Worm (Caenorhabditis elegans): Measurements from ENCODE around the gene dyf-4.
A peak's percentile ranks its signal among the peaks of the same experiment; 100 is the strongest.

dyf-4 gene

DNA sequence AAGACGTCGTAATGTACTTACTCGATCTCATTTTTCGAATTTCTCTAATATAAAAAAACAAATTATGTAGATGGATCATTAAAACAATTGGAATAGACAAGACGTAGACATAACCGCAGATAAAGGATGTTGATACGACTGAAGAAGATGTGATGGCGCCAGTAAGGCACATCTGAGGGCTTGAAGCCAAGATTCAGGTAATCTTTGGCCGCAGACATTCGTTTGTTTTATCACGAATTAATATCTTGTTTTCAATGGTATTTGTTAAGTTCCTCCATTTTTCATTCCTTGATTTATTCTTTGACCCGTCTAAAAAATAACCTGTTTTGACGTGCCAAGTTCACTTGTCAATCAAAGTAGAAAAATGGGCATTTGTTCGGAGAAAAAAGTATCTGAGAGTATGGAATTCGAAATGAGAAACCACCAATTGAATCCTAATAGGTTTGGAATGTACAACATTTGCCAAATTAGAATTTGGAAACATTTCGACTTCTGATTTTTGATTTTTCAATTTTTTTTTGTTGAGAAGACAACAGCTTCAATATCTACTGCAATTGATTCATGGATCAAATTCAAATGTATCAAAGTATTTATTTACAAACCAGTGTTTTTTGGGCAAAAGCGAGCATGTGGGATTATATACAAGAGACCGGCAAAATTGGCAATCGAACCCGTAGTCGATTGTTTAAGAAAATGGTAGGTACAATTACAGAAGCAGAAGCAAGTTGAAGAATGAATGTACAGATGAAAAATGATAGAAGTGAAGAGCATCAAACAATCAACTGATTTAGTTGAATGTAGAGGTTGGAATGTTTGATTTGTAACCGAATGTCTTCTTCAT, 26.3 kb upstream of the dyf-4 start (continued):
- TF ChIP-seq ces-1 (GFP tag; optimal IDR thresholded peaks at IDR 0.05) (no peak), mep-1 (tag; optimal IDR thresholded peaks at IDR 0.05) (peak; percentile 14), alr-1 (tag; optimal IDR thresholded peaks at IDR 0.05; ENCODE audit: borderline replicate concordance) (no peak), efl-1 (optimal IDR thresholded peaks at IDR 0.05) (no peak), efl-1 (GFP tag; optimal IDR thresholded peaks at IDR 0.05 in 1 of 2) (peak in 1 of 2 experiments; percentile 91), Y116A8C.19 (tag; optimal IDR thresholded peaks at IDR 0.05; ENCODE audit: borderline replicate concordance) (no peak), sptf-1 (tag; optimal IDR thresholded peaks at IDR 0.05) (no peak), lin-15B (tag; optimal IDR thresholded peaks at IDR 0.05) (no peak), hpl-2 (GFP tag; optimal IDR thresholded peaks at IDR 0.05) (no peak), fkh-10 (GFP tag; optimal IDR thresholded peaks at IDR 0.05) (no peak), aha-1 (tag; optimal IDR thresholded peaks at IDR 0.05) (no peak), lin-14 (GFP tag; optimal IDR thresholded peaks at IDR 0.05) (peak; percentile 37), nhr-19 (GFP tag; conservative IDR thresholded peaks at IDR 0.05) (peak; percentile 35), nhr-84 (tag; optimal IDR thresholded peaks at IDR 0.05) (no peak), tbx-2 (tag; optimal IDR thresholded peaks at IDR 0.05) (peak; percentile 28), unc-62 (GFP tag; optimal IDR thresholded peaks at IDR 0.05) (no peak), fos-1 (tag; optimal IDR thresholded peaks at IDR 0.05) (no peak), ztf-4 (tag; optimal IDR thresholded peaks at IDR 0.05) (peak; percentile 38), pag-3 (tag; optimal IDR thresholded peaks at IDR 0.05; ENCODE audit: borderline replicate concordance, insufficient read depth) (no peak), unc-130 (tag; optimal IDR thresholded peaks at IDR 0.05) (peak; percentile 85), isw-1 (GFP tag; IDR thresholded peaks at IDR 0.05) (no peak), nhr-76 (tag; optimal IDR thresholded peaks at IDR 0.05) (no peak), snpc-4 (tag; optimal IDR thresholded peaks at IDR 0.05) (no peak), zip-4 (GFP tag; optimal IDR thresholded peaks at IDR 0.05) (no peak), C04F5.9 (tag; optimal IDR thresholded peaks at IDR 0.05) (no peak), C34B4.2 (tag; optimal IDR thresholded peaks at IDR 0.05) (no peak), lin-13 (GFP tag; optimal IDR thresholded peaks at IDR 0.05) (no peak), nhr-77 (tag; optimal IDR thresholded peaks at IDR 0.05) (no peak), grh-1 (GFP tag; IDR thresholded peaks at IDR 0.05) (peak; percentile 63; the same call in 1 of the 2 replicates), sup-37 (GFP tag; optimal IDR thresholded peaks at IDR 0.05) (no peak), blmp-1 (tag; optimal IDR thresholded peaks at IDR 0.05) (peak; percentile 40), elt-3 (tag; optimal IDR thresholded peaks at IDR 0.05) (peak in 5 of 6 experiments; percentile 34 to 72 (median 55)), hlh-17 (GFP tag; optimal IDR thresholded peaks at IDR 0.05; ENCODE audit: borderline replicate concordance) (no peak), unc-30 (tag; optimal IDR thresholded peaks at IDR 0.05) (no peak), rnt-1 (tag; optimal IDR thresholded peaks at IDR 0.05) (no peak), elt-2 (tag; optimal IDR thresholded peaks at IDR 0.05) (no peak), nhr-47 (tag; optimal IDR thresholded peaks at IDR 0.05) (peak; percentile 31), ceh-63 (GFP tag; optimal IDR thresholded peaks at IDR 0.05) (no peak), nhr-85 (tag) (peak; percentile 94), irx-1 (tag; optimal IDR thresholded peaks at IDR 0.05) (no peak), nhr-28 (tag; optimal IDR thresholded peaks at IDR 0.05) (no peak), ets-5 (GFP tag; IDR thresholded peaks at IDR 0.05) (no peak), ztf-11 (tag; optimal IDR thresholded peaks at IDR 0.05) (no peak), egl-13 (tag; optimal IDR thresholded peaks at IDR 0.05) (no peak), nhr-237 (tag; optimal IDR thresholded peaks at IDR 0.05) (no peak), lsy-2 (tag; optimal IDR thresholded peaks at IDR 0.05) (peak in 1 of 2 experiments; percentile 58), hlh-4 (tag; optimal IDR thresholded peaks at IDR 0.05) (no peak), fkh-4 (tag; optimal IDR thresholded peaks at IDR 0.05; ENCODE audit: borderline replicate concordance) (no peak), ceh-8 (GFP tag; optimal IDR thresholded peaks at IDR 0.05) (no peak), lin-35 (GFP tag; optimal IDR thresholded peaks at IDR 0.05) (peak in 1 of 2 experiments; percentile 20), egl-27 (tag; optimal IDR thresholded peaks at IDR 0.05) (no peak)
